Worm (Caenorhabditis elegans) whole organism, L4 larva: Measurements from ENCODE around the gene acl-13.

Experiments
- ama-1 ChIP-seq: fragments of 150-350 bp; optimal IDR thresholded peaks from 2 replicates; lab custom pipeline; 2014; ENCODE audit warnings: inconsistent platforms, mixed read lengths
- hlh-30 ChIP-seq: sonication (generic microtip); optimal IDR thresholded peaks from 2 replicates; lab custom pipeline; 2017; ENCODE audit warnings: antibody characterized with exemption, mild to moderate bottlenecking, missing genetic modification characterization, missing compliant biosample characterization; ENCODE audit not compliant: insufficient read depth
- lin-15B ChIP-seq: fragments of 150-350 bp; sonication (generic microtip); optimal IDR thresholded peaks from 3 replicates; lab custom pipeline; 2014; ENCODE audit warnings: missing biosample characterization, missing genetic modification characterization
- lin-39 ChIP-seq: fragments of 150-350 bp; optimal IDR thresholded peaks from 2 replicates; lab custom pipeline; 2014; ENCODE audit warnings: missing biosample characterization, missing genetic modification reagents, missing genetic modification characterization
- lir-3 ChIP-seq: sonication (generic microtip); optimal IDR thresholded peaks from 2 replicates; lab custom pipeline; 2016; ENCODE audit warnings: mild to moderate bottlenecking, missing genetic modification characterization, missing compliant biosample characterization
- mdt-29 ChIP-seq: fragments of 200-800 bp; sonication (Bioruptor generic); IDR thresholded peaks from 2 replicates; pipeline ENCODE4 v1.3.6; 2022; ENCODE audit warnings: missing genetic modification reagents, missing genetic modification characterization, missing compliant biosample characterization
- nhr-237 ChIP-seq: sonication (generic microtip); optimal IDR thresholded peaks from 2 replicates; lab custom pipeline; 2017; ENCODE audit warnings: missing biosample characterization, missing genetic modification characterization
- nhr-42 ChIP-seq: fragments of 200-800 bp; sonication (Bioruptor generic); IDR thresholded peaks from 2 replicates; pipeline ENCODE4 v1.3.6; 2022; ENCODE audit warnings: missing genetic modification characterization, missing compliant biosample characterization
- nhr-76 ChIP-seq: fragments of 150-350 bp; optimal IDR thresholded peaks from 2 replicates; lab custom pipeline; 2014; ENCODE audit warnings: missing biosample characterization, missing genetic modification characterization
- skn-1 ChIP-seq: fragments of 150-350 bp; optimal IDR thresholded peaks from 2 replicates; lab custom pipeline; 2014; ENCODE audit warnings: missing biosample characterization, missing genetic modification characterization
- snpc-4 ChIP-seq: fragments of 150-350 bp; optimal IDR thresholded peaks from 2 replicates; lab custom pipeline; 2014; ENCODE audit warnings: missing biosample characterization, missing genetic modification characterization
- unc-39 ChIP-seq: sonication (generic microtip); optimal IDR thresholded peaks from 2 replicates; lab custom pipeline; 2017; ENCODE audit warnings: missing biosample characterization, missing genetic modification characterization
- unc-62 ChIP-seq, 3 experiments: fragments of 150-350 bp in 1 of 3; sonication (generic microtip); optimal IDR thresholded peaks in 2 of 3; peaks in 1 of 3; 1 replicate in 1 of 3; 2 replicates in 2 of 3; lab custom pipeline; 2014 to 2017; ENCODE audit warnings: missing biosample characterization in 3 of 3, missing genetic modification characterization in 3 of 3, missing genetic modification reagents in 3 of 3, missing genotype in 1 of 3
- ztf-11 ChIP-seq: fragments of 150-350 bp; optimal IDR thresholded peaks from 2 replicates; lab custom pipeline; 2014; ENCODE audit warnings: missing biosample characterization, missing genetic modification characterization

DNA sequence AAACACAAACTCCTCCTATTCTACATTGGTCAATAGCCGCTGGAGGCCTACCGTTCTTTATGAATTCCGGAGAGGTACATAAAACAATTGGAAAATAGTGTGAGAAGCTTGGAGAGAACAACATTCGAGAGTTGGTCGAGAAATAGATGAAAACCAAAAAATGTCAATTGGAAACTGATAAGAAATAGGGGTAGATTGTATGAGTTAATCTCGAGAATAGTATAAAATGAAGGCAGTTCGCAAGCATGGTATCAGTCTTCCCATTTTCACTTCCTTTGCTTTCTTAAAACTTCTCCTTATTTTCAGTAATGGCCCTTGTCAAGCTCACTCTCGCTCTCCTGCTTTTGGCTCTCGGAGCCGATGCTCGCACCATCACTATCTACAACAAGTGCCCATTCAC, 27.4 kb upstream of the acl-13 start, which contains the start of gene thn-2:
- TF ChIP-seq hlh-30 (tag; lab: Kevin White, UChicago) (no peak), lin-15B (no peak), ama-1 (lab: Kevin White, UChicago) (no peak), unc-39 (no peak), snpc-4 (no peak), unc-62 (GFP tag; optimal IDR thresholded peaks at IDR 0.05 in 1 of 2; lab: Kevin White, UChicago) (no peak), unc-62 (tag; optimal IDR thresholded peaks at IDR 0.05; lab: Kevin White, UChicago) (no peak), lir-3 (no peak), lin-39 (tag; lab: Kevin White, UChicago) (no peak), nhr-237 (tag; lab: Kevin White, UChicago) (no peak), ztf-11 (tag; lab: Kevin White, UChicago) (no peak), skn-1 (tag; lab: Kevin White, UChicago) (no peak), nhr-76 (tag; lab: Kevin White, UChicago) (no peak), nhr-42 (GFP tag; lab: Robert Waterston, UW) (no peak), mdt-29 (GFP tag; lab: Robert Waterston, UW) (no peak)
